Fruit fly (Drosophila melanogaster) whole organism, adult: ENCODE measurements around the gene Lcp65Ae.

Experiments
- CG11617 ChIP-seq: fragments of 200-800 bp; sonication (Bioruptor generic); optimal IDR thresholded peaks from 2 replicates; lab custom pipeline; 2017; ENCODE audit warnings: mild to moderate bottlenecking, missing biosample characterization, missing genetic modification reagents, missing genetic modification characterization
- CG12768 ChIP-seq: fragments of 200-800 bp; sonication (Bioruptor generic); optimal IDR thresholded peaks from 2 replicates; lab custom pipeline; 2017; ENCODE audit warnings: missing biosample characterization, missing genetic modification characterization, mild to moderate bottlenecking, moderate library complexity, missing genetic modification reagents
- CG7101 ChIP-seq: fragments of 200-800 bp; sonication (Bioruptor generic); optimal IDR thresholded peaks from 2 replicates; lab custom pipeline; 2018; ENCODE audit warnings: missing biosample characterization, mild to moderate bottlenecking, missing genetic modification characterization, moderate library complexity
- Clk ChIP-seq: fragments of 200-800 bp; sonication (Bioruptor generic); optimal IDR thresholded peaks from 2 replicates; lab custom pipeline; 2017; ENCODE audit warnings: missing biosample characterization, missing genetic modification characterization
- Crg-1 ChIP-seq: fragments of 200-800 bp; sonication (Bioruptor generic); optimal IDR thresholded peaks from 2 replicates; lab custom pipeline; 2016; ENCODE audit warnings: missing biosample characterization, missing genetic modification characterization
- Mnt ChIP-seq: fragments of 200-800 bp; sonication (Bioruptor generic); optimal IDR thresholded peaks from 2 replicates; lab custom pipeline; 2016; ENCODE audit warnings: missing biosample characterization, mild to moderate bottlenecking, missing genetic modification characterization
- cic ChIP-seq: fragments of 200-800 bp; sonication (Bioruptor generic); optimal IDR thresholded peaks from 2 replicates; lab custom pipeline; 2017; ENCODE audit warnings: missing biosample characterization, mild to moderate bottlenecking, missing genetic modification characterization, moderate library complexity
- cnc ChIP-seq, 2 experiments: fragments of >200 bp; optimal IDR thresholded peaks; 2 replicates each; lab custom pipeline; 2017
- tj ChIP-seq: fragments of 200-800 bp; sonication (Bioruptor generic); optimal IDR thresholded peaks from 3 replicates; lab custom pipeline; 2017; ENCODE audit warnings: missing biosample characterization, mild to moderate bottlenecking, missing genetic modification characterization, moderate library complexity
- toe ChIP-seq: fragments of 200-800 bp; sonication (Bioruptor generic); optimal IDR thresholded peaks from 2 replicates; lab custom pipeline; 2016; ENCODE audit warnings: missing biosample characterization, missing genetic modification characterization

DNA sequence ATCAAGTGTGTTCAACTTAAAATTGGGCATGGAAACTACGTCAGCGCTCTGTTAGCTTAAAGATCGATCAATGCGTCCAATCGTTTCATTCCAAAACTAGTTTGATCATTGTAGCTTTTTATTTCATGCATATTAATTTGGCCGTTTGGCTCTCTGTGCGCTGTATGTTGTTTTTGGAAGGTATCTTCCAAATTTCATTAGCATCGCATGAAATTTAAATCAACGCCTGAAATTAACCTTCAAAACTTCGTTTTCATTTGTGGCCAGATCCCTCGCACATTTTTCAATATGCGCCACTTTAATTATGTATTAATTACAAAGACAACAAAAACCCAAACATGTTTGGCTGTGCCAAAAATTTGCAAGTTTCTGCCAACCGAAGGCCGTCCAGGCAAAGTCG is 668 bp upstream of the Lcp65Ae start:
- TF ChIP-seq Crg-1 (no peak), cnc (optimal IDR thresholded peaks at IDR 0.05; lab: Kevin White, UChicago) (no peak), Clk (GFP tag; lab: Kevin White, UChicago) (no peak), CG7101 (tag; lab: Kevin White, UChicago) (no peak), cic (GFP tag; lab: Kevin White, UChicago) (no peak), tj (GFP tag; lab: Kevin White, UChicago) (no peak), toe (GFP tag; lab: Kevin White, UChicago) (no peak), Mnt (GFP tag; lab: Kevin White, UChicago) (no peak), CG11617 (GFP tag; lab: Kevin White, UChicago) (no peak), CG12768 (GFP tag; lab: Kevin White, UChicago) (no peak)
